Worm (Caenorhabditis elegans): Measurements from ENCODE around the gene tag-191.

The tag-191 gene

DNA sequence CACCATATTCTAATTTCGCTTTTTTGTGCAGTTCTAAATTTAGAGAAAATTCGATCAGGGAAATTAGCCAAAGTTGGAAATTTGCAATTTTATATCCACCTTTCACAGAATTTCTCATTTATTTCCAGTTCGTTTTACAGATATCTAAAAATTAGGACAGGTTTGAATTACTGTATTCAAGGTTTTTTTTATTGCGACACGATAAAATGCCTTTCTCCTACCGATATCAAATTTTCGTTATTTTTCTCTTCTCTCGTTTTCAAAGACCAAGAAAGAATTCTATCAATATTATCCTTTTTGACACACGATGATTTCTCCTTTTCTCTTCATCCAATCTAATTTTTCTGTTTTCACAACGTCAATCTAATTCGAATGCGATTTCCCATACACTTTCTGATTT, 10.4 kb upstream of the tag-191 start, which contains the start of gene C53A5.13:
Gene C53A5.13 (plus strand): TSS at position 301 of the 400 bp plus-strand sequence.
- TF ChIP-seq ceh-6 (GFP tag; optimal IDR thresholded peaks at IDR 0.05) (no peak), pqm-1 (tag; optimal IDR thresholded peaks at IDR 0.05) (no peak), lim-6 (tag; optimal IDR thresholded peaks at IDR 0.05) (no peak), K02D7.2 (tag; optimal IDR thresholded peaks at IDR 0.05) (no peak), ahr-1 (tag; optimal IDR thresholded peaks at IDR 0.05) (no peak), rnt-1 (tag; optimal IDR thresholded peaks at IDR 0.05) (no peak), unc-42 (tag; optimal IDR thresholded peaks at IDR 0.05) (no peak), ceh-14 (tag; optimal IDR thresholded peaks at IDR 0.05) (no peak), mec-3 (tag; optimal IDR thresholded peaks at IDR 0.05; ENCODE audit: borderline replicate concordance) (no peak), unc-86 (tag; optimal IDR thresholded peaks at IDR 0.05) (no peak), fkh-6 (tag; optimal IDR thresholded peaks at IDR 0.05) (no peak), eyg-1 (tag; optimal IDR thresholded peaks at IDR 0.05) (no peak), ceh-9 (tag; optimal IDR thresholded peaks at IDR 0.05) (no peak), tbx-2 (tag; optimal IDR thresholded peaks at IDR 0.05) (no peak), fax-1 (tag; optimal IDR thresholded peaks at IDR 0.05) (no peak), madf-2 (tag; optimal IDR thresholded peaks at IDR 0.05) (no peak), F13H6.1 (tag; optimal IDR thresholded peaks at IDR 0.05) (no peak), nhr-11 (tag; optimal IDR thresholded peaks at IDR 0.05) (no peak), ceh-2 (tag; optimal IDR thresholded peaks at IDR 0.05) (no peak)

ce11 chrV:14545816-14546283, 9.7 kb upstream of the tag-191 start, which contains the start of gene rike-1:
TSS of gene rike-1 (minus strand) at chrV:14545866.
- TF ChIP-seq unc-86 (tag; optimal IDR thresholded peaks at IDR 0.05) (no peak), unc-42 (tag; optimal IDR thresholded peaks at IDR 0.05) (peak; percentile 49), unc-3 (GFP tag; conservative IDR thresholded peaks at IDR 0.05) (no peak), unc-3 (tag; optimal IDR thresholded peaks at IDR 0.05) (no peak), ceh-45 (GFP tag; IDR thresholded peaks at IDR 0.05) (no peak), ceh-48 (tag; optimal IDR thresholded peaks at IDR 0.05) (no peak), ceh-14 (tag; optimal IDR thresholded peaks at IDR 0.05) (peak; percentile 15), rnt-1 (tag; optimal IDR thresholded peaks at IDR 0.05) (no peak), zip-5 (tag; optimal IDR thresholded peaks at IDR 0.05) (no peak), ceh-9 (tag; optimal IDR thresholded peaks at IDR 0.05) (no peak), pqm-1 (tag; optimal IDR thresholded peaks at IDR 0.05) (no peak), ref-2 (tag; optimal IDR thresholded peaks at IDR 0.05) (no peak), ztf-16 (tag; optimal IDR thresholded peaks at IDR 0.05) (peak; percentile 61), elt-2 (tag; optimal IDR thresholded peaks at IDR 0.05) (no peak), ceh-2 (tag; optimal IDR thresholded peaks at IDR 0.05) (peak; percentile 59), pat-9 (tag; optimal IDR thresholded peaks at IDR 0.05) (no peak), hlh-30 (tag; optimal IDR thresholded peaks at IDR 0.05; ENCODE audit: insufficient read depth) (no peak), nhr-11 (tag; optimal IDR thresholded peaks at IDR 0.05) (no peak), hlh-15 (tag; optimal IDR thresholded peaks at IDR 0.05) (no peak), elt-4 (tag; optimal IDR thresholded peaks at IDR 0.05) (no peak), ama-1 (optimal IDR thresholded peaks at IDR 0.05) (no peak), ceh-31 (tag; optimal IDR thresholded peaks at IDR 0.05) (peak; percentile 50), F13H6.1 (tag; optimal IDR thresholded peaks at IDR 0.05) (no peak), nfya-1 (tag; optimal IDR thresholded peaks at IDR 0.05) (no peak), K09A11.1 (tag; optimal IDR thresholded peaks at IDR 0.05; ENCODE audit: insufficient read depth) (no peak), ets-4 (tag; optimal IDR thresholded peaks at IDR 0.05) (peak; percentile 52)

DNA sequence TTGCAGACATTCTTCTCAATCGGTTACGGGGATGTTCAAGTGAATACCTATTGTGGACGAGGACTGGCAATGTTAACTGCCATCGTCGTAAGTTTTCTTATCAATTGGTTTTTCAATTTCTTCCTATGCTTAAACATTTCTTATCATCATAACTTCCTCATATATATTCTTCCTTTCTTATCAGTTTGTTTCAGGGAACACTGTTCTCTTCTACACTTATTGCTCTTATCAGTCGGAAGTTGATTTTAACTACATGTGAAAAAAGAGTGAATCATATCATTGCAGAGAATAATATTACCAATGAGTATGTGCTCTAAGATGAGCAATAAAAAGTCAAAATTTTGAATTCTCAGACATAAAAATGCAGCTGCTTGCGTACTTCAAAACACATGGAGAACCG, 6.0 kb upstream of the tag-191 start:
- peak; percentile 96 for TF ChIP-seq elt-2 (tag; optimal IDR thresholded peaks at IDR 0.05)
- no peak for TF ChIP-seq hlh-8 (tag; optimal IDR thresholded peaks at IDR 0.05)
- TF ChIP-seq sox-2 (GFP tag; IDR thresholded peaks at IDR 0.05): no peak
- no peak for TF ChIP-seq gmeb-2 (tag; optimal IDR thresholded peaks at IDR 0.05)
- TF ChIP-seq ceh-48 (tag; optimal IDR thresholded peaks at IDR 0.05): no peak
